Worm (Caenorhabditis elegans): ENCODE data around the gene C03B1.13.
A peak's percentile ranks its signal among the peaks of the same experiment; 100 is the strongest.

Gene C03B1.13

DNA sequence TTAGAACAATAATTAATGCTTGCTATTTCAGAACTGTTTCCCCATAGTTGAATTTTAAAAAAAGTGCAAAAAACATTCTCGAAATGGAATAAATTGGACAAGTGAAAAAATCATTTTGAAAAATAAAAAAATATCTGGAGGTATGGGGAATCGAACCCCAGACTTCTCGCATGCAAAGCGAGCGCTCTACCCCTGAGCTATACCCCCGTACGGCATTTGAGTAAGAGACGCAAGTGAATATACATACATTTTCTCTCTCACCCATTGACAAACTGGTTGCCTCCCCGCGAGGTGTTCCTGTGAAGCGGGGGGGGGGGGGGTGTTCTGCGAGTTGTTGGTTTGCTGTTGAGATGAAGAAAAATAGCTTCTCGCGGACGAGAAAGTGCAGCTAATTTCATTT, 45.7 kb downstream of the C03B1.13 start (continued):
- TF ChIP-seq hlh-30 (tag; optimal IDR thresholded peaks at IDR 0.05; ENCODE audit: insufficient read depth) (peak; percentile 56), fkh-10 (GFP tag; optimal IDR thresholded peaks at IDR 0.05) (no peak), cey-2 (tag; optimal IDR thresholded peaks at IDR 0.05; ENCODE audit: borderline replicate concordance, insufficient read depth) (no peak), mxl-2 (GFP tag; conservative IDR thresholded peaks at IDR 0.05) (peak; percentile 78), daf-16 (GFP tag; optimal IDR thresholded peaks at IDR 0.05) (peak; percentile 69 to 86), daf-16 (tag; optimal IDR thresholded peaks at IDR 0.05) (peak; percentile 56), hlh-11 (tag; optimal IDR thresholded peaks at IDR 0.05) (peak; percentile 57), mxl-3 (GFP tag; optimal IDR thresholded peaks at IDR 0.05) (peak; percentile 65), ceh-44 (GFP tag; IDR thresholded peaks at IDR 0.05) (peak; percentile 92), hif-1 (tag; optimal IDR thresholded peaks at IDR 0.05) (peak; percentile 31 to 37), T26A8.4 (GFP tag; IDR thresholded peaks at IDR 0.05) (peak; percentile 92), pha-4 (GFP tag; IDR thresholded peaks at IDR 0.05) (peak; percentile 97), pha-4 (tag; optimal IDR thresholded peaks at IDR 0.05) (no peak), pqm-1 (tag; optimal IDR thresholded peaks at IDR 0.05) (no peak), nhr-6 (tag; optimal IDR thresholded peaks at IDR 0.05) (peak; percentile 49), fos-1 (tag; optimal IDR thresholded peaks at IDR 0.05) (no peak), nhr-10 (tag; optimal IDR thresholded peaks at IDR 0.05) (no peak), aha-1 (tag) (peak; percentile 33), dpl-1 (GFP tag; optimal IDR thresholded peaks at IDR 0.05) (peak; percentile 27), snpc-4 (tag; optimal IDR thresholded peaks at IDR 0.05) (no peak), lin-13 (GFP tag; optimal IDR thresholded peaks at IDR 0.05) (peak; percentile 52), sdz-12 (GFP tag; optimal IDR thresholded peaks at IDR 0.05) (peak; percentile 25), duxl-1 (tag; optimal IDR thresholded peaks at IDR 0.05; ENCODE audit: poor library complexity) (peak; percentile 76), dmd-8 (GFP tag; IDR thresholded peaks at IDR 0.05) (peak; percentile 99), saeg-2 (GFP tag; IDR thresholded peaks at IDR 0.05) (peak; percentile 78; the same call in 1 of the 2 replicates), F37D6.2 (tag; optimal IDR thresholded peaks at IDR 0.05) (peak; percentile 75), lim-7 (GFP tag; IDR thresholded peaks at IDR 0.05) (peak; percentile 99), ZK337.2 (GFP tag; IDR thresholded peaks at IDR 0.05) (0 out of 2 replicates have a peak, but pooled peaks have one; percentile 66), daf-12 (tag; optimal IDR thresholded peaks at IDR 0.05) (no peak), zfp-3 (GFP tag; conservative IDR thresholded peaks at IDR 0.05) (peak; percentile 61), vab-7 (GFP tag; IDR thresholded peaks at IDR 0.05) (peak; percentile 97), madf-5 (GFP tag; IDR thresholded peaks at IDR 0.05) (peak; percentile 93 to 98), ctbp-1 (GFP tag; IDR thresholded peaks at IDR 0.05) (peak; percentile 86), zag-1 (tag; optimal IDR thresholded peaks at IDR 0.05) (no peak), ces-1 (GFP tag; optimal IDR thresholded peaks at IDR 0.05) (peak; percentile 36), snpc-1.2 (GFP tag; IDR thresholded peaks at IDR 0.05) (peak; percentile 93), spr-3 (GFP tag; optimal IDR thresholded peaks at IDR 0.05) (peak; percentile 45)

DNA sequence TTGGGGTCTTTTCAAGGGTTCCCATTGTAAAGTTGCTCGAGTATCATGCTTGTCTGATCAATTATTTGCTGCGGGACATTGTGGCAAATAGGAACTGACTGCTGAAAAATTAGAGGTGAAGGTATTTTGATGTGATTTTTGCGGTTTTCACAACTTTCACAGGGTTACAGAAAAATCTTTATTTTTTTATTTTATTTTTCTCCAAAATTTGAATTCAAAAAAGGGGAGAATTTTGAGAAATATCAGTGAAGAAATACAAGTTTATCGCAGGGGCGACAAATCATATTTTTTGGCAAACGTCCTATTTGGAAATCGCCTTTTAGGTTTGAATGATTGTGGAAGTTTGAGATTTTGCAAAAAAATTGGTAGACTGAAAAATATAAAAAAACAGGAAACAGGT, 46.2 kb downstream of the C03B1.13 start, which contains the start of gene lev-9:
TSS of gene lev-9 (minus strand) at position 101 of the 400 bp plus-strand sequence.
- TF ChIP-seq ceh-20 (GFP tag; IDR thresholded peaks at IDR 0.05) (no peak), spr-3 (GFP tag; optimal IDR thresholded peaks at IDR 0.05) (no peak), D1046.2 (GFP tag; IDR thresholded peaks at IDR 0.05) (no peak), sdz-12 (GFP tag; optimal IDR thresholded peaks at IDR 0.05) (no peak), daf-16 (GFP tag; optimal IDR thresholded peaks at IDR 0.05) (no peak), daf-16 (tag; optimal IDR thresholded peaks at IDR 0.05) (no peak), ceh-32 (tag; optimal IDR thresholded peaks at IDR 0.05; ENCODE audit: poor library complexity) (no peak), lin-15B (tag; optimal IDR thresholded peaks at IDR 0.05) (no peak), fkh-10 (GFP tag; optimal IDR thresholded peaks at IDR 0.05) (no peak), zip-2 (tag; optimal IDR thresholded peaks at IDR 0.05) (no peak), madf-9 (GFP tag; conservative IDR thresholded peaks at IDR 0.05) (no peak), dmd-9 (GFP tag; IDR thresholded peaks at IDR 0.05) (no peak), snpc-1.2 (GFP tag; IDR thresholded peaks at IDR 0.05) (no peak), zag-1 (tag; optimal IDR thresholded peaks at IDR 0.05) (no peak), ama-1 (optimal IDR thresholded peaks at IDR 0.05) (no peak), nhr-77 (tag; optimal IDR thresholded peaks at IDR 0.05) (no peak), ces-1 (GFP tag; optimal IDR thresholded peaks at IDR 0.05) (no peak), hmg-1.1 (GFP tag; IDR thresholded peaks at IDR 0.05) (no peak), duxl-1 (tag; optimal IDR thresholded peaks at IDR 0.05; ENCODE audit: poor library complexity) (no peak)
